Worm (Caenorhabditis elegans) whole organism, early embryonic: Measurements from ENCODE around the gene F14D7.1.

Experiments
- ama-1 ChIP-seq: fragments of 150-350 bp; optimal IDR thresholded peaks from 2 replicates; lab custom pipeline; 2014
- ceh-36 ChIP-seq: sonication (generic microtip); optimal IDR thresholded peaks from 2 replicates; lab custom pipeline; 2016; ENCODE audit warnings: missing genetic modification characterization, inconsistent platforms, missing compliant biosample characterization
- flt-1 ChIP-seq: fragments of 200-800 bp; sonication (Bioruptor generic); IDR thresholded peaks from 2 replicates; pipeline ENCODE4 v1.3.6; 2022; ENCODE audit warnings: missing genetic modification characterization, missing compliant biosample characterization
- sea-1 ChIP-seq: fragments of 200-800 bp; sonication (Bioruptor generic); conservative IDR thresholded peaks from 2 replicates; pipeline ENCODE4 v1.3.6; 2022; ENCODE audit warnings: missing genetic modification characterization, missing compliant biosample characterization

DNA sequence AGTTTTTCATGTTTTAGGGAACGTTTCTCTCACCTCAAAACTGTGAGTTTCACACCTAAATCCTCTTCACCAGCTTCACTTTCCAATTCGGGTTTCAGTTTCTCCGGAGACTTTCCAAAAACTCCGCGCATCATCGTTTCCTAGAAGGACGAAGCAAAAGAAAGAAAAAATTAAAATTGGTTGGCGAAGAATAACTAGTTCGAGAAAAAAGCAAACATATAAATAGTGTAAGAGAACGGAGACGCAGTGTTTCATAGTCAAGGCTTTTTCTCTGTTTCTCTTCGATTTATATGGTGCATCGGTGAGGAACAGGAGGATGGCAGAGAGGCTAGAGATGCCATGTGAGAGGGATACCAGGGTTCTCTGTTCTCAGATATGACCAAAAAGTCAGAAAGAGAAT lies 33.5 kb upstream of the F14D7.1 start, which contains the start of gene F47B8.3:
- TF ChIP-seq ama-1 (lab: Kevin White, UChicago) (no peak), flt-1 (GFP tag; lab: Robert Waterston, UW) (no peak), ceh-36 (no peak), sea-1 (GFP tag; lab: Robert Waterston, UW) (no peak)
